Worm (Caenorhabditis elegans): ENCODE results near the gene che-12.

ce11 chrV:10319434-10319833, 12.3 kb upstream of the che-12 start, which contains the start of gene B0024.11:
- TF ChIP-seq scrt-1 (GFP tag; IDR thresholded peaks at IDR 0.05) (no peak), pes-1 (GFP tag; IDR thresholded peaks at IDR 0.05) (no peak)

Measured in whole organism, early embryonic.